Worm (Caenorhabditis elegans) whole organism, L4/young adult: ENCODE results near the gene hut-1.

Experiments used
- dao-5 ChIP-seq: sonication (generic microtip); optimal IDR thresholded peaks from 2 replicates; lab custom pipeline; 2016; ENCODE audit warnings: missing genotype, missing genetic modification characterization, moderate library complexity, missing compliant biosample characterization
- him-1 ChIP-seq: sonication (generic microtip); optimal IDR thresholded peaks from 2 replicates; lab custom pipeline; 2016; ENCODE audit warnings: missing genotype, missing genetic modification reagents, missing genetic modification characterization, missing compliant biosample characterization

ce11 chrIII:12746369-12746855 lies 35.1 kb downstream of the hut-1 start, which contains the start of gene Y111B2A.21:
- no peak for TF ChIP-seq dao-5 (tag; lab: Kevin White, UChicago)
- no peak for TF ChIP-seq him-1
